Worm (Caenorhabditis elegans): ENCODE results near the gene F44E5.17.

The F44E5.17 gene

ce11 chrII:11756684-11757107, 8.3 kb upstream of the F44E5.17 start (continued):
- TF ChIP-seq lsy-2 (tag; optimal IDR thresholded peaks at IDR 0.05) (peak in 1 of 2 experiments; percentile 89), nhr-237 (tag; optimal IDR thresholded peaks at IDR 0.05) (no peak), lin-15B (tag; optimal IDR thresholded peaks at IDR 0.05) (no peak)

- TF ChIP-seq egl-43 (GFP tag; IDR thresholded peaks at IDR 0.05) (0 out of 2 replicates have a peak, but pooled peaks have one; percentile 17), F26F4.8 (GFP tag; conservative IDR thresholded peaks at IDR 0.05) (no peak), aha-1 (tag) (peak; percentile 88)
Measured at ce11 chrII:11753186-11753585, 4.8 kb upstream of the F44E5.17 start.

ce11 chrII:11751615-11752174, 3.3 kb upstream of the F44E5.17 start:
- no peak for TF ChIP-seq zfp-3 (GFP tag; conservative IDR thresholded peaks at IDR 0.05)
- no peak for TF ChIP-seq F37D6.2 (tag; optimal IDR thresholded peaks at IDR 0.05)
- TF ChIP-seq daf-16 (GFP tag; optimal IDR thresholded peaks at IDR 0.05): no peak
- no peak for TF ChIP-seq daf-16 (tag; optimal IDR thresholded peaks at IDR 0.05)
- no peak for TF ChIP-seq lin-29 (GFP tag; IDR thresholded peaks at IDR 0.05)
- TF ChIP-seq rbr-2 (tag; optimal IDR thresholded peaks at IDR 0.05): peak; percentile 13
- no peak for TF ChIP-seq pqm-1 (tag; optimal IDR thresholded peaks at IDR 0.05)
- peak; percentile 53 to 61 for TF ChIP-seq lsy-2 (tag; optimal IDR thresholded peaks at IDR 0.05)
- 0 out of 2 replicates have a peak, but pooled peaks have one; percentile 12 for TF ChIP-seq ctbp-1 (GFP tag; IDR thresholded peaks at IDR 0.05)
- TF ChIP-seq hmg-1.1 (GFP tag; IDR thresholded peaks at IDR 0.05): 0 out of 2 replicates have a peak, but pooled peaks have one; percentile 48
- no peak for TF ChIP-seq tag-97 (GFP tag; IDR thresholded peaks at IDR 0.05)
- no peak for TF ChIP-seq F26F4.8 (GFP tag; conservative IDR thresholded peaks at IDR 0.05)
- no peak for TF ChIP-seq unc-62 (GFP tag; optimal IDR thresholded peaks at IDR 0.05 in 1 of 2)
- no peak for TF ChIP-seq unc-62 (tag; optimal IDR thresholded peaks at IDR 0.05)
- TF ChIP-seq zip-2 (tag; optimal IDR thresholded peaks at IDR 0.05): no peak
- no peak for TF ChIP-seq nhr-42 (GFP tag; IDR thresholded peaks at IDR 0.05)
- no peak for TF ChIP-seq daf-12 (tag; optimal IDR thresholded peaks at IDR 0.05)
- no peak for TF ChIP-seq nhr-48 (tag; optimal IDR thresholded peaks at IDR 0.05)
- no peak for TF ChIP-seq hlh-30 (tag; optimal IDR thresholded peaks at IDR 0.05; ENCODE audit: insufficient read depth)
- TF ChIP-seq php-3 (GFP tag; IDR thresholded peaks at IDR 0.05): no peak
- TF ChIP-seq nhr-41 (GFP tag; IDR thresholded peaks at IDR 0.05): no peak
- no peak for TF ChIP-seq ceh-28 (tag; optimal IDR thresholded peaks at IDR 0.05)
- TF ChIP-seq set-16 (GFP tag; IDR thresholded peaks at IDR 0.05): peak; percentile 59
- no peak for TF ChIP-seq sdz-12 (GFP tag; optimal IDR thresholded peaks at IDR 0.05)
- no peak for TF ChIP-seq gei-8 (GFP tag; optimal IDR thresholded peaks at IDR 0.05)
- peak; percentile 38 for TF ChIP-seq mes-2 (tag; optimal IDR thresholded peaks at IDR 0.05; ENCODE audit: poor library complexity, severe bottlenecking)
- TF ChIP-seq R02D3.7 (tag; optimal IDR thresholded peaks at IDR 0.05): no peak
- no peak for TF ChIP-seq nhr-28 (tag; optimal IDR thresholded peaks at IDR 0.05)
- no peak for TF ChIP-seq ceh-32 (tag; optimal IDR thresholded peaks at IDR 0.05; ENCODE audit: poor library complexity)
- no peak for TF ChIP-seq nhr-25 (tag; optimal IDR thresholded peaks at IDR 0.05; ENCODE audit: borderline replicate concordance, insufficient read depth)
- no peak for TF ChIP-seq nhr-111 (GFP tag; optimal IDR thresholded peaks at IDR 0.05)
- TF ChIP-seq hlh-11 (tag; optimal IDR thresholded peaks at IDR 0.05): peak; percentile 8
- no peak for TF ChIP-seq dpl-1 (GFP tag; optimal IDR thresholded peaks at IDR 0.05)
- no peak for TF ChIP-seq F49E8.2 (tag; optimal IDR thresholded peaks at IDR 0.05; ENCODE audit: borderline replicate concordance)
- no peak for TF ChIP-seq ceh-82 (tag; optimal IDR thresholded peaks at IDR 0.05)
- peak; percentile 64 for TF ChIP-seq mep-1 (tag; optimal IDR thresholded peaks at IDR 0.05)
- no peak for TF ChIP-seq arid-1 (GFP tag; conservative IDR thresholded peaks at IDR 0.05)
- TF ChIP-seq ceh-44 (GFP tag; IDR thresholded peaks at IDR 0.05): no peak
- peak; percentile 46 for TF ChIP-seq fkh-10 (GFP tag; optimal IDR thresholded peaks at IDR 0.05)
- TF ChIP-seq jun-1 (tag; optimal IDR thresholded peaks at IDR 0.05): no peak
- no peak for TF ChIP-seq ztf-11 (tag; optimal IDR thresholded peaks at IDR 0.05)
- no peak for TF ChIP-seq lim-7 (GFP tag; IDR thresholded peaks at IDR 0.05)
- no peak for TF ChIP-seq vab-7 (GFP tag; IDR thresholded peaks at IDR 0.05)
- no peak for TF ChIP-seq nhr-76 (tag; optimal IDR thresholded peaks at IDR 0.05)

Data from whole organism, L4 larva.